Fruit fly (Drosophila melanogaster) whole organism, embryonic: ENCODE results near the gene Hacd1.

Experiments used
- CG2129 ChIP-seq: fragments of 200-800 bp; sonication (Bioruptor generic); IDR thresholded peaks from 2 replicates; pipeline ENCODE4 v1.3.6; 2022; ENCODE audit warnings: missing biosample characterization, missing genetic modification characterization; ENCODE audit not compliant: partially characterized antibody
- esg ChIP-seq: fragments of 200-800 bp; sonication (Bioruptor generic); conservative IDR thresholded peaks from 2 replicates; pipeline ENCODE4 v1.3.6; 2022; ENCODE audit warnings: missing biosample characterization, missing genetic modification characterization
- fd102C ChIP-seq: fragments of 200-800 bp; sonication (Bioruptor generic); optimal IDR thresholded peaks from 2 replicates; lab custom pipeline; 2018; ENCODE audit warnings: missing biosample characterization, mild to moderate bottlenecking, missing genetic modification characterization, moderate library complexity
- sqz ChIP-seq: fragments of 200-800 bp; sonication (Bioruptor generic); optimal IDR thresholded peaks from 3 replicates; lab custom pipeline; 2018; ENCODE audit warnings: missing biosample characterization, mild to moderate bottlenecking, missing genetic modification characterization
- toy ChIP-seq: fragments of 200-800 bp; sonication (Bioruptor generic); IDR thresholded peaks from 2 replicates; pipeline ENCODE4 v1.3.6; 2022; ENCODE audit warnings: missing biosample characterization, missing genetic modification characterization
- tup ChIP-seq: fragments of 200-800 bp; sonication (Bioruptor generic); optimal IDR thresholded peaks from 2 replicates; lab custom pipeline; 2016; ENCODE audit warnings: missing biosample characterization, mild to moderate bottlenecking, missing genetic modification characterization, moderate library complexity

DNA sequence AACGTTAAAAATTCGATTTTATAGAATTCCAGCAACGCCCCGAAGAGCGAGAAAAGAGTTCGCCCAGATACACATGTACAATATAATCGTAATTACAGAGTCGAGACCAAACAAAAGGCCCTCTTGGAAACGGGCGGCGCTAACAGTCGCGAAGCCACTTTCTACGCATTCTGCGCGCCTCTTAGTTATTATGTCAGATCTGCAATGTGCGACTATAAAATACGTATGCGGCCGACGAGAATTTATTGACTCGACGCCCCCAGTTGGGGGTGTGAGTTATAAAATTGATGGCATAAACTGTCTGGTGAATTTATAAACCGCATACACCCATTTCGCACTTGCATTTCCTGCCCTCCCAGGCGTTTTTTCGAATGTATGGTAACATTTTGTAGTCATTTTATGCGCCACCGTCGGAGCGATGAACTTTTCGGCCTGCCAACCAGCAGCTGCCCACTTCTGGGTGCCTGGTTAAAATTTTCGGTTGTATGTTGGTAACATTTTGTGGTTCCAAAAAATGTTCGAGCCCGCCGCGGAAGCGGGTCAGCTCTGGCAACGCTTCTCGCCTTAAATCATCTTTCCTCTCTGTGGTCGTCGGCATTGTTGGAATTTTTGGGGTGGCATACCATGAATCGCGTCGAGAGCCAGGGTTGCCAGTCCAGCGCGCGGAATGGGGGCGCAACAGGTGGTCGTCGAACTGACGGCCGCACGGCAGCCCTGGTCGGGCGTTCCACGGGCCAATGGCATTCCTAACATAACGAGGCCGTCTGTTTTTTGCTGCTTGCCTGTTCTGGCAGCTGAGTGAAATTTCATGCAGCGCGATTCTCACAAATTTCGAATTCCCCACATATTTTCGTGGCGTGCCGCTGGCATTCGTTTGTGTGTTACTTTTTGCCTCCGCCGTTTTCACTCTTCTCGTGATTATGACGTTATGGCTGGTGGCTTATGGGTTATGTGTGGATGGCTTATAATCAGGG, 9.9 kb upstream of the Hacd1 start:
- no peak for TF ChIP-seq esg (GFP tag; lab: Robert Waterston, UW)
- no peak for TF ChIP-seq CG2129
- TF ChIP-seq fd102C: peak; percentile 34
- no peak for TF ChIP-seq toy (GFP tag; lab: Robert Waterston, UW)
- TF ChIP-seq sqz: peak; percentile 38
- peak; percentile 24 for TF ChIP-seq tup (GFP tag; lab: Kevin White, UChicago)
